Fruit fly (Drosophila melanogaster) whole organism, adult: ENCODE data around the gene CG12983.

Experiments used
- CG11617 ChIP-seq: fragments of 200-800 bp; sonication (Bioruptor generic); optimal IDR thresholded peaks from 2 replicates; lab custom pipeline; 2017; ENCODE audit warnings: mild to moderate bottlenecking, missing biosample characterization, missing genetic modification reagents, missing genetic modification characterization
- CG12768 ChIP-seq: fragments of 200-800 bp; sonication (Bioruptor generic); optimal IDR thresholded peaks from 2 replicates; lab custom pipeline; 2017; ENCODE audit warnings: missing biosample characterization, missing genetic modification characterization, mild to moderate bottlenecking, moderate library complexity, missing genetic modification reagents
- CG14711 ChIP-seq: fragments of 200-800 bp; sonication (Bioruptor generic); optimal IDR thresholded peaks from 2 replicates; lab custom pipeline; 2018; ENCODE audit warnings: missing biosample characterization, mild to moderate bottlenecking, missing genetic modification characterization, moderate library complexity
- CG1620 ChIP-seq: fragments of 200-800 bp; sonication (Bioruptor generic); optimal IDR thresholded peaks from 2 replicates; lab custom pipeline; 2016; ENCODE audit warnings: missing biosample characterization, missing genetic modification characterization
- CG33017 ChIP-seq: fragments of 200-800 bp; sonication (Bioruptor generic); optimal IDR thresholded peaks from 2 replicates; lab custom pipeline; 2018; ENCODE audit warnings: missing biosample characterization, mild to moderate bottlenecking, missing genetic modification characterization, moderate library complexity
- CG5204 ChIP-seq: fragments of 200-800 bp; sonication (Bioruptor generic); optimal IDR thresholded peaks from 2 replicates; lab custom pipeline; 2016; ENCODE audit warnings: missing biosample characterization, missing genetic modification characterization
- CG7045 ChIP-seq: fragments of 200-800 bp; sonication (Bioruptor generic); optimal IDR thresholded peaks from 2 replicates; lab custom pipeline; 2017; ENCODE audit warnings: missing biosample characterization, mild to moderate bottlenecking, missing genetic modification characterization
- CG7101 ChIP-seq: fragments of 200-800 bp; sonication (Bioruptor generic); optimal IDR thresholded peaks from 2 replicates; lab custom pipeline; 2018; ENCODE audit warnings: missing biosample characterization, mild to moderate bottlenecking, missing genetic modification characterization, moderate library complexity
- Clk ChIP-seq: fragments of 200-800 bp; sonication (Bioruptor generic); optimal IDR thresholded peaks from 2 replicates; lab custom pipeline; 2017; ENCODE audit warnings: missing biosample characterization, missing genetic modification characterization
- Crg-1 ChIP-seq: fragments of 200-800 bp; sonication (Bioruptor generic); optimal IDR thresholded peaks from 2 replicates; lab custom pipeline; 2016; ENCODE audit warnings: missing biosample characterization, missing genetic modification characterization
- Hr96 ChIP-seq: fragments of 200-800 bp; sonication (Bioruptor generic); optimal IDR thresholded peaks from 2 replicates; lab custom pipeline; 2016; ENCODE audit warnings: missing biosample characterization, missing genetic modification characterization
- Mnt ChIP-seq: fragments of 200-800 bp; sonication (Bioruptor generic); optimal IDR thresholded peaks from 2 replicates; lab custom pipeline; 2016; ENCODE audit warnings: missing biosample characterization, mild to moderate bottlenecking, missing genetic modification characterization
- bab1 ChIP-seq: fragments of 200-800 bp; sonication (Bioruptor generic); optimal IDR thresholded peaks from 3 replicates; lab custom pipeline; 2019; ENCODE audit warnings: missing biosample characterization, mild to moderate bottlenecking, missing genetic modification characterization, moderate library complexity
- cic ChIP-seq: fragments of 200-800 bp; sonication (Bioruptor generic); optimal IDR thresholded peaks from 2 replicates; lab custom pipeline; 2017; ENCODE audit warnings: missing biosample characterization, mild to moderate bottlenecking, missing genetic modification characterization, moderate library complexity
- cnc ChIP-seq, 2 experiments: fragments of >200 bp; optimal IDR thresholded peaks; 2 replicates each; lab custom pipeline; 2017
- kay ChIP-seq: fragments of 200-800 bp; sonication (Bioruptor generic); peaks from one replicate; lab custom pipeline; 2016; ENCODE audit warnings: missing biosample characterization, missing genetic modification characterization, borderline replicate concordance
- ovo ChIP-seq: fragments of 200-800 bp; sonication (Bioruptor generic); optimal IDR thresholded peaks from 2 replicates; lab custom pipeline; 2016; ENCODE audit warnings: missing biosample characterization, missing genetic modification characterization
- pad ChIP-seq: fragments of 200-800 bp; sonication (Bioruptor generic); optimal IDR thresholded peaks from 3 replicates; lab custom pipeline; 2017; ENCODE audit warnings: missing biosample characterization, missing genetic modification characterization, mild to moderate bottlenecking, moderate library complexity, missing genetic modification reagents
- tj ChIP-seq: fragments of 200-800 bp; sonication (Bioruptor generic); optimal IDR thresholded peaks from 3 replicates; lab custom pipeline; 2017; ENCODE audit warnings: missing biosample characterization, mild to moderate bottlenecking, missing genetic modification characterization, moderate library complexity
- toe ChIP-seq: fragments of 200-800 bp; sonication (Bioruptor generic); optimal IDR thresholded peaks from 2 replicates; lab custom pipeline; 2016; ENCODE audit warnings: missing biosample characterization, missing genetic modification characterization

The CG12983 gene

dm6 chr3L:20951477-20952120, 15.0 kb downstream of the CG12983 start:
- no peak for TF ChIP-seq bab1 (GFP tag; lab: Kevin White, UChicago)
- TF ChIP-seq Clk (GFP tag; lab: Kevin White, UChicago) = no peak
- TF ChIP-seq ovo (GFP tag; lab: Kevin White, UChicago) = no peak
- no peak for TF ChIP-seq CG14711 (tag; lab: Kevin White, UChicago)
- TF ChIP-seq tj = no peak
- no peak for TF ChIP-seq CG11617 (GFP tag; lab: Kevin White, UChicago)
- no peak for TF ChIP-seq CG5204 (GFP tag; lab: Kevin White, UChicago)
- no peak for TF ChIP-seq cnc (optimal IDR thresholded peaks at IDR 0.05; lab: Kevin White, UChicago)
- no peak for TF ChIP-seq Crg-1 (GFP tag; lab: Kevin White, UChicago)
- no peak for TF ChIP-seq CG33017 (tag; lab: Kevin White, UChicago)
- TF ChIP-seq CG7101 (tag; lab: Kevin White, UChicago) = no peak
- no peak for TF ChIP-seq CG1620 (GFP tag; lab: Kevin White, UChicago)
- no peak for TF ChIP-seq cic (GFP tag; lab: Kevin White, UChicago)
- no peak for TF ChIP-seq toe
- no peak for TF ChIP-seq Hr96
- TF ChIP-seq Mnt (GFP tag; lab: Kevin White, UChicago) = no peak
- TF ChIP-seq pad (GFP tag; lab: Kevin White, UChicago) = no peak

- TF ChIP-seq Hr96 (no peak), tj (peak; percentile 91)
Observed at dm6 chr3L:20950520-20951135, 15.9 kb downstream of the CG12983 start.

- TF ChIP-seq toe (peak; percentile 53), kay (GFP tag; lab: Kevin White, UChicago) (peak; percentile 52), pad (GFP tag; lab: Kevin White, UChicago) (peak; percentile 38), cnc (optimal IDR thresholded peaks at IDR 0.05; lab: Kevin White, UChicago) (no peak), Hr96 (peak; percentile 65), Clk (GFP tag; lab: Kevin White, UChicago) (peak; percentile 1), CG12768 (GFP tag; lab: Kevin White, UChicago) (peak; percentile 36), CG7045 (GFP tag; lab: Kevin White, UChicago) (peak; percentile 65), CG7101 (tag; lab: Kevin White, UChicago) (peak; percentile 81), ovo (GFP tag; lab: Kevin White, UChicago) (no peak), CG33017 (tag; lab: Kevin White, UChicago) (peak; percentile 58), Mnt (GFP tag; lab: Kevin White, UChicago) (peak; percentile 28), CG5204 (GFP tag; lab: Kevin White, UChicago) (peak; percentile 59), CG11617 (GFP tag; lab: Kevin White, UChicago) (peak; percentile 46), CG14711 (tag; lab: Kevin White, UChicago) (peak; percentile 61), Crg-1 (GFP tag; lab: Kevin White, UChicago) (no peak), cic (GFP tag; lab: Kevin White, UChicago) (no peak), CG1620 (GFP tag; lab: Kevin White, UChicago) (no peak), tj (no peak), bab1 (GFP tag; lab: Kevin White, UChicago) (peak; percentile 8)
Observed at dm6 chr3L:20950136-20950499, 16.4 kb downstream of the CG12983 start.

dm6 chr3L:20949371-20950135, 17.0 kb downstream of the CG12983 start, which contains the start of gene fng:
Gene fng (minus strand): TSS chr3L:20949512.
- TF ChIP-seq pad (GFP tag; lab: Kevin White, UChicago) (no peak), toe (no peak), CG14711 (tag; lab: Kevin White, UChicago) (no peak), Hr96 (no peak), Mnt (GFP tag; lab: Kevin White, UChicago) (peak; percentile 14), CG7045 (GFP tag; lab: Kevin White, UChicago) (no peak), tj (peak; percentile 5), CG7101 (tag; lab: Kevin White, UChicago) (no peak), kay (GFP tag; lab: Kevin White, UChicago) (no peak), ovo (GFP tag; lab: Kevin White, UChicago) (no peak), bab1 (GFP tag; lab: Kevin White, UChicago) (peak; percentile 5), CG11617 (GFP tag; lab: Kevin White, UChicago) (no peak), CG5204 (GFP tag; lab: Kevin White, UChicago) (no peak), cnc (optimal IDR thresholded peaks at IDR 0.05; lab: Kevin White, UChicago) (no peak)

DNA sequence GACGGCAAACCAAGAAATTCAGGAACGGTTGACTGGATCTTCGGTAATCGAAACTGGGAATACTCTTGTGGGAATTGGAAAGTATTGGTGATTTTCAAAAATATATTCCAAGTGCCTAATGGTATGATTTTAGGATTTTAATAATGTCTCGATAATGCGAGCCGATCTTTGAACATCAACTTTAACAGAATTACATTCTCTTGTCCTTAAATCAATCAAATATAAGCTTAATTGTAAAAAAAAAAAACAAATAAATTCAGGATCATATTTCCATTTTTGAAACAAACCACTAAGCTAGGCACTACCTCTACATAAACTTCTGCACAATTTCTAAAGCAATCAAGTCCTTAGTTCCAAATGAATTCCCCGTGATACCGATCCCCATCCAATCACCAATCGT, 18.2 kb downstream of the CG12983 start:
- TF ChIP-seq bab1 (GFP tag; lab: Kevin White, UChicago) = no peak
- TF ChIP-seq tj = no peak
- TF ChIP-seq Clk (GFP tag; lab: Kevin White, UChicago) = no peak
- TF ChIP-seq toe = no peak
- TF ChIP-seq ovo (GFP tag; lab: Kevin White, UChicago) = no peak

- TF ChIP-seq bab1 (GFP tag; lab: Kevin White, UChicago) (peak; percentile 22), CG14711 (tag; lab: Kevin White, UChicago) (no peak), tj (peak; percentile 98)
Observed at dm6 chr3L:20946944-20947343, 19.6 kb downstream of the CG12983 start.
